Worm (Caenorhabditis elegans) whole organism, young adult: ENCODE data around the gene ndg-4.
"Not testable (repeated sequence)": the region's sequence is repeated elsewhere in the genome, so short reads cannot be mapped to it uniquely, and the experiment has no call there.

Experiments used
- B0019.2 ChIP-seq: fragments of 200-800 bp; sonication (Bioruptor generic); conservative IDR thresholded peaks from 2 replicates; pipeline ENCODE4 v1.3.6; 2022; ENCODE audit warnings: missing genetic modification reagents, missing genetic modification characterization, missing compliant biosample characterization
- B0035.1 ChIP-seq: sonication (generic microtip); optimal IDR thresholded peaks from 2 replicates; lab custom pipeline; 2016; ENCODE audit warnings: missing genetic modification characterization, mild to moderate bottlenecking, missing compliant biosample characterization, missing genotype, missing genetic modification reagents
- B0261.1 ChIP-seq: sonication (generic microtip); optimal IDR thresholded peaks from 2 replicates; lab custom pipeline; 2016; ENCODE audit warnings: mild to moderate bottlenecking, missing genetic modification characterization, moderate library complexity, missing compliant biosample characterization
- D2030.7 ChIP-seq: fragments of 200-800 bp; sonication (Bioruptor generic); IDR thresholded peaks from 2 replicates; pipeline ENCODE4 v1.3.6; 2022; ENCODE audit warnings: missing genetic modification reagents, missing genetic modification characterization, missing compliant biosample characterization
- F49E8.2 ChIP-seq: sonication (generic microtip); optimal IDR thresholded peaks from 3 replicates; lab custom pipeline; 2017; ENCODE audit warnings: missing genetic modification characterization, mild to moderate bottlenecking, missing compliant biosample characterization, antibody characterized with exemption, moderate library complexity; ENCODE audit not compliant: insufficient read depth
- F52B5.7 ChIP-seq: sonication (generic microtip); optimal IDR thresholded peaks from 2 replicates; lab custom pipeline; 2016; ENCODE audit warnings: mild to moderate bottlenecking, missing genetic modification characterization, missing compliant biosample characterization
- Y79H2A.3 ChIP-seq: fragments of 200-800 bp; sonication (Bioruptor generic); conservative IDR thresholded peaks from 2 replicates; pipeline ENCODE4 v1.3.6; 2022; ENCODE audit warnings: missing genetic modification reagents, missing genetic modification characterization, missing compliant biosample characterization
- Y95B8A.8 ChIP-seq: fragments of 200-800 bp; sonication (Bioruptor generic); IDR thresholded peaks from 2 replicates; pipeline ENCODE4 v1.3.6; 2022; ENCODE audit warnings: missing genetic modification reagents, missing genetic modification characterization, missing compliant biosample characterization
- aptf-2 ChIP-seq: fragments of 200-800 bp; sonication (Bioruptor generic); conservative IDR thresholded peaks from 2 replicates; pipeline ENCODE4 v1.3.6; 2022; ENCODE audit warnings: missing genetic modification reagents, missing genetic modification characterization, missing compliant biosample characterization
- athp-1 ChIP-seq: sonication (generic microtip); optimal IDR thresholded peaks from 2 replicates; lab custom pipeline; 2017; ENCODE audit warnings: mild to moderate bottlenecking, missing genetic modification characterization, missing compliant biosample characterization
- attf-3 ChIP-seq: fragments of 200-800 bp; sonication (Bioruptor generic); conservative IDR thresholded peaks from 2 replicates; pipeline ENCODE4 v1.3.6; 2022; ENCODE audit warnings: missing genetic modification reagents, missing genetic modification characterization, missing compliant biosample characterization
- attf-6 ChIP-seq: fragments of 200-800 bp; sonication (Bioruptor generic); IDR thresholded peaks from 2 replicates; pipeline ENCODE4 v1.3.6; 2022; ENCODE audit warnings: missing genetic modification reagents, missing genetic modification characterization, missing compliant biosample characterization
- ccch-3 ChIP-seq: fragments of 200-800 bp; sonication (Bioruptor generic); optimal IDR thresholded peaks from 2 replicates; lab custom pipeline; 2018; ENCODE audit warnings: mild to moderate bottlenecking, missing genetic modification characterization, missing compliant biosample characterization
- cebp-2 ChIP-seq: fragments of 200-800 bp; sonication (Bioruptor generic); IDR thresholded peaks from 2 replicates; pipeline ENCODE4 v1.3.6; 2022; ENCODE audit warnings: missing genetic modification characterization, missing compliant biosample characterization
- ceh-27 ChIP-seq: fragments of 200-800 bp; sonication (Bioruptor generic); optimal IDR thresholded peaks from 2 replicates; lab custom pipeline; 2018; ENCODE audit warnings: mild to moderate bottlenecking, missing genetic modification characterization, moderate library complexity, missing compliant biosample characterization
- ceh-58 ChIP-seq: fragments of 200-800 bp; sonication (Bioruptor generic); IDR thresholded peaks from 2 replicates; pipeline ENCODE4 v1.3.6; 2022; ENCODE audit warnings: missing genetic modification characterization, missing compliant biosample characterization
- dox-1 ChIP-seq: fragments of 200-800 bp; sonication (Bioruptor generic); IDR thresholded peaks from 2 replicates; pipeline ENCODE4 v1.3.6; 2022; ENCODE audit warnings: missing genetic modification reagents, missing genetic modification characterization, missing compliant biosample characterization
- dpl-1 ChIP-seq: fragments of 150-350 bp; optimal IDR thresholded peaks from 2 replicates; lab custom pipeline; 2014; ENCODE audit warnings: missing biosample characterization, missing genetic modification reagents, missing genetic modification characterization
- efl-1 ChIP-seq: fragments of 150-350 bp; optimal IDR thresholded peaks from 2 replicates; lab custom pipeline; 2014; ENCODE audit warnings: missing biosample characterization, missing genetic modification reagents, missing genetic modification characterization
- ekl-4 ChIP-seq: fragments of 200-800 bp; sonication (Bioruptor generic); IDR thresholded peaks from 2 replicates; pipeline ENCODE4 v1.3.6; 2022; ENCODE audit warnings: missing genetic modification reagents, missing genetic modification characterization, missing compliant biosample characterization
- him-1 ChIP-seq: sonication (generic microtip); optimal IDR thresholded peaks from 2 replicates; lab custom pipeline; 2016; ENCODE audit warnings: missing genotype, missing genetic modification reagents, missing genetic modification characterization, missing compliant biosample characterization
- hmg-1.2 ChIP-seq: fragments of 200-800 bp; sonication (Bioruptor generic); IDR thresholded peaks from 2 replicates; pipeline ENCODE4 v1.3.6; 2022; ENCODE audit warnings: missing genetic modification reagents, missing genetic modification characterization, missing compliant biosample characterization
- hsf-1 ChIP-seq: fragments of 200-800 bp; sonication (Bioruptor generic); IDR thresholded peaks from 2 replicates; pipeline ENCODE4 v1.3.6; 2022; ENCODE audit warnings: missing genetic modification reagents, missing genetic modification characterization, missing compliant biosample characterization
- let-526 ChIP-seq: fragments of 200-800 bp; sonication (Bioruptor generic); IDR thresholded peaks from 2 replicates; pipeline ENCODE4 v1.3.6; 2022; ENCODE audit warnings: missing genetic modification reagents, missing genetic modification characterization, missing compliant biosample characterization
- lsl-1 ChIP-seq: fragments of 200-800 bp; sonication (Bioruptor generic); optimal IDR thresholded peaks from 2 replicates; lab custom pipeline; 2018; ENCODE audit warnings: mild to moderate bottlenecking, missing genetic modification characterization, moderate library complexity, missing compliant biosample characterization
- madf-10 ChIP-seq: sonication (generic microtip); optimal IDR thresholded peaks from 2 replicates; lab custom pipeline; 2016; ENCODE audit warnings: mild to moderate bottlenecking, missing genetic modification characterization, missing compliant biosample characterization
- madf-3 ChIP-seq: fragments of 200-800 bp; sonication (Bioruptor generic); IDR thresholded peaks from 2 replicates; pipeline ENCODE4 v1.3.6; 2022; ENCODE audit warnings: missing genetic modification reagents, missing genetic modification characterization, missing compliant biosample characterization
- madf-6 ChIP-seq: fragments of 200-800 bp; sonication (Bioruptor generic); IDR thresholded peaks from 2 replicates; pipeline ENCODE4 v1.3.6; 2022; ENCODE audit warnings: missing genetic modification reagents, missing genetic modification characterization, missing compliant biosample characterization
- mel-28 ChIP-seq: sonication (generic microtip); optimal IDR thresholded peaks from 2 replicates; lab custom pipeline; 2016; ENCODE audit warnings: borderline replicate concordance, mild to moderate bottlenecking, missing genetic modification characterization, missing compliant biosample characterization
- nfyb-1 ChIP-seq: fragments of 200-800 bp; sonication (Bioruptor generic); IDR thresholded peaks from 2 replicates; pipeline ENCODE4 v1.3.6; 2022; ENCODE audit warnings: missing genetic modification reagents, missing genetic modification characterization, missing compliant biosample characterization
- nhr-179 ChIP-seq: sonication (generic microtip); optimal IDR thresholded peaks from 2 replicates; lab custom pipeline; 2016; ENCODE audit warnings: mild to moderate bottlenecking, missing genetic modification characterization, missing compliant biosample characterization
- pbrm-1 ChIP-seq: fragments of 200-800 bp; sonication (Bioruptor generic); IDR thresholded peaks from 2 replicates; pipeline ENCODE4 v1.3.6; 2022; ENCODE audit warnings: missing genetic modification reagents, missing genetic modification characterization, missing compliant biosample characterization
- rpc-1 ChIP-seq, 2 experiments: fragments of 150-350 bp in 1 of 2; sonication (generic microtip) in 1 of 2; optimal IDR thresholded peaks; 2 replicates each; lab custom pipeline; 2014 to 2018; ENCODE audit warnings: missing biosample characterization in 1 of 2, missing genetic modification characterization in 1 of 2, missing genetic modification reagents in 1 of 2, missing genotype in 1 of 2
- sdz-38 ChIP-seq: sonication (generic microtip); optimal IDR thresholded peaks from 2 replicates; lab custom pipeline; 2016; ENCODE audit warnings: missing genotype, missing genetic modification characterization, missing compliant biosample characterization
- snpc-1.1 ChIP-seq: sonication (generic microtip); optimal IDR thresholded peaks from 2 replicates; lab custom pipeline; 2017; ENCODE audit warnings: missing genetic modification characterization, mild to moderate bottlenecking, missing compliant biosample characterization, antibody characterized with exemption, moderate library complexity, missing genotype, missing genetic modification reagents; ENCODE audit not compliant: insufficient read depth
- snpc-1.3 ChIP-seq: sonication (generic microtip); optimal IDR thresholded peaks from 2 replicates; lab custom pipeline; 2017; ENCODE audit warnings: missing genetic modification characterization, mild to moderate bottlenecking, missing compliant biosample characterization, antibody characterized with exemption, moderate library complexity, missing genotype, missing genetic modification reagents; ENCODE audit not compliant: insufficient read depth
- snpc-3.4 ChIP-seq: sonication (generic microtip); optimal IDR thresholded peaks from 2 replicates; lab custom pipeline; 2017; ENCODE audit warnings: missing genetic modification characterization, mild to moderate bottlenecking, missing compliant biosample characterization, antibody characterized with exemption, moderate library complexity, missing genotype, missing genetic modification reagents
- snpc-4 ChIP-seq, 5 experiments: fragments of 150-350 bp in 1 of 5; sonication (generic microtip) in 4 of 5; optimal IDR thresholded peaks; 2 replicates each; lab custom pipeline; 2014 to 2018; ENCODE audit warnings: missing genetic modification characterization in 5 of 5, missing biosample characterization in 3 of 5, antibody characterized with exemption in 2 of 5, mild to moderate bottlenecking in 2 of 5, missing compliant biosample characterization in 2 of 5, missing genotype in 2 of 5, moderate library complexity in 2 of 5, missing genetic modification reagents in 1 of 5
- tbp1 ChIP-seq: fragments of 200-800 bp; sonication (Bioruptor generic); optimal IDR thresholded peaks from 2 replicates; lab custom pipeline; 2018; ENCODE audit warnings: mild to moderate bottlenecking, missing genetic modification characterization, missing compliant biosample characterization
- xnd-1 ChIP-seq: sonication (generic microtip); optimal IDR thresholded peaks from 2 replicates; lab custom pipeline; 2016; ENCODE audit warnings: missing genotype, missing genetic modification reagents, missing genetic modification characterization, missing compliant biosample characterization
- ztf-18 ChIP-seq: sonication (generic microtip); optimal IDR thresholded peaks from 2 replicates; lab custom pipeline; 2016; ENCODE audit warnings: missing genotype, mild to moderate bottlenecking, missing genetic modification characterization, missing compliant biosample characterization
- ztf-25 ChIP-seq: fragments of 200-800 bp; sonication (Bioruptor generic); IDR thresholded peaks from 2 replicates; pipeline ENCODE4 v1.3.6; 2022; ENCODE audit warnings: missing genetic modification reagents, missing genetic modification characterization, missing compliant biosample characterization

The ndg-4 gene

ce11 chrIII:4488892-4489409 is 21.8 kb upstream of the ndg-4 start, which contains the start of gene cpg-1 (continued):
- peak; percentile 91 for TF ChIP-seq attf-6 (GFP tag; lab: Robert Waterston, UW)
- TF ChIP-seq ztf-25 (GFP tag; lab: Robert Waterston, UW), result 0 out of 2 replicates have a peak, but pooled peaks have one; percentile 42
- no peak for TF ChIP-seq rpc-1 (optimal IDR thresholded peaks at IDR 0.05; lab: Kevin White, UChicago)
- peak; percentile 21 for TF ChIP-seq rpc-1 (tag; optimal IDR thresholded peaks at IDR 0.05; lab: Kevin White, UChicago)
- peak; percentile 98 for TF ChIP-seq dpl-1
- TF ChIP-seq ztf-18 (tag; lab: Kevin White, UChicago), result peak; percentile 100
- TF ChIP-seq Y95B8A.8 (GFP tag; lab: Robert Waterston, UW), result peak; percentile 98
- TF ChIP-seq B0019.2 (GFP tag; lab: Robert Waterston, UW), result peak; percentile 98
- peak; percentile 99 for TF ChIP-seq efl-1 (GFP tag; lab: Kevin White, UChicago)
- TF ChIP-seq ceh-27 (GFP tag; lab: Kevin White, UChicago), result no peak
- no peak for TF ChIP-seq nhr-179 (tag; lab: Kevin White, UChicago)
- peak; percentile 98 for TF ChIP-seq F49E8.2 (tag; lab: Kevin White, UChicago)
- peak; percentile 100 for TF ChIP-seq lsl-1 (GFP tag; lab: Kevin White, UChicago)
- TF ChIP-seq athp-1 (tag; lab: Kevin White, UChicago), result peak; percentile 97
- peak; percentile 74 for TF ChIP-seq attf-3
- peak; percentile 97 for TF ChIP-seq snpc-1.3 (tag; lab: Kevin White, UChicago)
- TF ChIP-seq ccch-3 (GFP tag; lab: Kevin White, UChicago), result no peak
- peak; percentile 100 for TF ChIP-seq xnd-1 (tag; lab: Kevin White, UChicago)
- no peak for TF ChIP-seq B0035.1
- TF ChIP-seq B0261.1 (tag; lab: Kevin White, UChicago), result peak; percentile 21
- no peak for TF ChIP-seq F52B5.7 (tag; lab: Kevin White, UChicago)
- peak; percentile 96 for TF ChIP-seq ekl-4 (GFP tag; lab: Robert Waterston, UW)
- peak; percentile 96 for TF ChIP-seq Y79H2A.3 (GFP tag; lab: Robert Waterston, UW)
- TF ChIP-seq madf-3, result no peak; the same call in 1 of the 2 replicates
- no peak for TF ChIP-seq mel-28 (tag; lab: Kevin White, UChicago)
- peak; percentile 84 for TF ChIP-seq snpc-1.1 (tag; lab: Kevin White, UChicago)
- no peak for TF ChIP-seq let-526
- no peak for TF ChIP-seq sdz-38 (tag; lab: Kevin White, UChicago)
- no peak for TF ChIP-seq madf-10
- TF ChIP-seq snpc-3.4 (tag; lab: Kevin White, UChicago), result peak; percentile 97
- peak; percentile 98 for TF ChIP-seq him-1 (tag; lab: Kevin White, UChicago)
- peak; percentile 35; the same call in 1 of the 2 replicates for TF ChIP-seq aptf-2 (GFP tag; lab: Robert Waterston, UW)
- TF ChIP-seq nfyb-1 (GFP tag; lab: Robert Waterston, UW), result peak; percentile 75

ce11 chrIII:4487271-4487670 is 20.1 kb upstream of the ndg-4 start:
- TF ChIP-seq lsl-1 (GFP tag; lab: Kevin White, UChicago), result no peak
- no peak for TF ChIP-seq dox-1 (GFP tag; lab: Robert Waterston, UW)

ce11 chrIII:4484373-4484772 is 17.2 kb upstream of the ndg-4 start:
- peak; percentile 77 for TF ChIP-seq tbp1 (GFP tag; lab: Kevin White, UChicago)
- not testable (repeated sequence) for TF ChIP-seq snpc-4 (GFP tag; optimal IDR thresholded peaks at IDR 0.05; lab: Kevin White, UChicago); rpc-1 (optimal IDR thresholded peaks at IDR 0.05; lab: Kevin White, UChicago)
- peak in 2 of 4 experiments; percentile 46 to 82 for TF ChIP-seq snpc-4 (tag; optimal IDR thresholded peaks at IDR 0.05; lab: Kevin White, UChicago)
- peak; percentile 53 for TF ChIP-seq madf-6 (GFP tag; lab: Robert Waterston, UW)
- TF ChIP-seq pbrm-1 (GFP tag; lab: Robert Waterston, UW), result peak; percentile 80
- TF ChIP-seq Y95B8A.8 (GFP tag; lab: Robert Waterston, UW), result 0 out of 2 replicates have a peak, but pooled peaks have one; percentile 28
- TF ChIP-seq D2030.7 (GFP tag; lab: Robert Waterston, UW), result peak; percentile 54
- TF ChIP-seq attf-6 (GFP tag; lab: Robert Waterston, UW), result 0 out of 2 replicates have a peak, but pooled peaks have one; percentile 74
- 0 out of 2 replicates have a peak, but pooled peaks have one; percentile 34 for TF ChIP-seq ceh-58 (GFP tag; lab: Robert Waterston, UW)
- TF ChIP-seq hmg-1.2 (GFP tag; lab: Robert Waterston, UW), result peak; percentile 76
- 0 out of 2 replicates have a peak, but pooled peaks have one; percentile 27 for TF ChIP-seq hsf-1 (GFP tag; lab: Robert Waterston, UW)
- peak; percentile 60 for TF ChIP-seq rpc-1 (tag; optimal IDR thresholded peaks at IDR 0.05; lab: Kevin White, UChicago)
- 0 out of 2 replicates have a peak, but pooled peaks have one; percentile 50 for TF ChIP-seq cebp-2 (GFP tag; lab: Robert Waterston, UW)
- peak; percentile 31 for TF ChIP-seq B0261.1 (tag; lab: Kevin White, UChicago)
